Fruit fly (Drosophila melanogaster) S2 (cell line): Measurements from ENCODE around the gene CBP.

Experiments
- CG8478 ChIP-seq: fragments of >200 bp; optimal IDR thresholded peaks from 2 replicates; lab custom pipeline; 2018
- CTCF ChIP-seq, 2 experiments: fragments of >200 bp; optimal IDR thresholded peaks; 2 replicates each; lab custom pipeline; 2018

- no peak for TF ChIP-seq CTCF (optimal IDR thresholded peaks at IDR 0.05; lab: Kevin White, UChicago)
- TF ChIP-seq CG8478 = no peak
Observed at dm6 chrX:7340667-7341066, 3.5 kb downstream of the CBP start.
